Worm (Caenorhabditis elegans): ENCODE data around the gene T24C4.2.

The T24C4.2 gene

ce11 chrIII:880840-881239 lies 11.1 kb upstream of the T24C4.2 start:
- 0 out of 2 replicates have a peak, but pooled peaks have one; percentile 11 for TF ChIP-seq dmd-6 (GFP tag; IDR thresholded peaks at IDR 0.05)
- no peak for TF ChIP-seq daf-8 (GFP tag; IDR thresholded peaks at IDR 0.05)

DNA sequence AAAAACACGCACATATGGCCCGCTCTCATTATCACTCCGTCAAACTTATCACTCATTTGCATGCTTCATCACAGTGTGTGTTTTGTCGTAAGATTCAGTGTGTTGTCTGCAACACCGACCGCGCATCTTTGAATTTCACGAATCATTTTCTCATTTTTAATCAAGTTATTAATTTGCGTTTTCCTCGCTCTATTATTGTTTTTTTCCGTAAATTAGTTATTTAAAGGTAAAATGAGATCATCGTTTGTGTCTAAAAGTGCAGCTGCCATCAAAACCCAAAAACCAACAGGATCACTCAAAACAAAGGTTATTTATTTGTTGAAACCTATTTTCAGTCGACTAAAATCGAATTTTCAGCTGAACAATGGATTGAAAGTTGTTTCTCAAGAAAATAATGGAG lies 9.9 kb upstream of the T24C4.2 start, which contains the start of the genes T24C4.5 and ucr-2.3:
Gene T24C4.5, minus strand, starts transcription at position 101 of the 400 bp plus-strand sequence.
Gene ucr-2.3, plus strand, starts transcription at position 227 of the 400 bp plus-strand sequence.
- TF ChIP-seq vab-7 (GFP tag; IDR thresholded peaks at IDR 0.05) (no peak), rbr-2 (tag; optimal IDR thresholded peaks at IDR 0.05) (no peak), snpc-4 (tag; optimal IDR thresholded peaks at IDR 0.05) (no peak), mes-2 (tag; optimal IDR thresholded peaks at IDR 0.05; ENCODE audit: poor library complexity, severe bottlenecking) (no peak)

ce11 chrIII:873432-873831 lies 3.7 kb upstream of the T24C4.2 start, which contains the start of gene clc-19:
Gene clc-19 (minus strand): TSS chrIII:873566.
- peak; percentile 54 for TF ChIP-seq nhr-6 (tag; optimal IDR thresholded peaks at IDR 0.05)
- TF ChIP-seq pqm-1 (tag; optimal IDR thresholded peaks at IDR 0.05) = peak; percentile 49
- no peak for TF ChIP-seq dpl-1 (GFP tag; optimal IDR thresholded peaks at IDR 0.05)
- no peak for TF ChIP-seq daf-16 (GFP tag; optimal IDR thresholded peaks at IDR 0.05)
- peak; percentile 19 for TF ChIP-seq daf-16 (tag; optimal IDR thresholded peaks at IDR 0.05)
- no peak for TF ChIP-seq egl-27 (tag; optimal IDR thresholded peaks at IDR 0.05)
- peak; percentile 31 for TF ChIP-seq dve-1 (tag; optimal IDR thresholded peaks at IDR 0.05; ENCODE audit: insufficient read depth)
- no peak for TF ChIP-seq rbr-2 (tag; optimal IDR thresholded peaks at IDR 0.05)
- TF ChIP-seq fos-1 (tag; optimal IDR thresholded peaks at IDR 0.05) = no peak
- TF ChIP-seq T26A8.4 (GFP tag; IDR thresholded peaks at IDR 0.05) = no peak
- peak; percentile 35; the same call in 1 of the 2 replicates for TF ChIP-seq dmd-6 (GFP tag; IDR thresholded peaks at IDR 0.05)

- TF ChIP-seq unc-62 (GFP tag; optimal IDR thresholded peaks at IDR 0.05 in 1 of 2) (no peak), unc-62 (tag; optimal IDR thresholded peaks at IDR 0.05) (no peak), daf-12 (tag; optimal IDR thresholded peaks at IDR 0.05) (no peak), pqm-1 (tag; optimal IDR thresholded peaks at IDR 0.05) (no peak), aha-1 (tag) (peak; percentile 11), Y75B8A.6 (GFP tag; IDR thresholded peaks at IDR 0.05) (no peak)
Observed at ce11 chrIII:872373-872772, 2.6 kb upstream of the T24C4.2 start, which contains the start of the genes T24C4.3 and clc-20. Gene T24C4.3 (minus strand): TSS chrIII:872473. Gene clc-20 (plus strand): TSS chrIII:872583.

DNA sequence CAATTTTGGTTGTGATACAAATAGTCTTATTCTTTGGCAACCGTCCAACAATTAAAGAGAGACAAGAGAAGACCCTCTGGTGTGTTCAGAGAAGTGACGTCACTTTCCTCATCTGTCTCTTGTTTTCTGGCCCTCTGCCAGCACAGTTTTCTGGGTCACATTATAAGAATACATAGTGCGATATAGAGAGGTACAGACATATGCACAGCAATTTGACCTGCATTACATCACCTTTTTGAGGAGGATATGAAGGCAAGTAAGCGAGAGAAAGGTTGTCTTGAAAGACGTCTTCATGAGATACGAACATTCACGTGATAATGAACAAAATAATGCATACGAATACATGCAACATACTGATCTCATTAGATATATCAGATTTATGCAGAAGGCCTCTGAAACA lies 786 bp upstream of the T24C4.2 start:
- no peak for TF ChIP-seq nhr-6 (tag; optimal IDR thresholded peaks at IDR 0.05)
- no peak for TF ChIP-seq F37D6.2 (tag; optimal IDR thresholded peaks at IDR 0.05)
- TF ChIP-seq zfp-2 (tag; optimal IDR thresholded peaks at IDR 0.05) = no peak
- TF ChIP-seq duxl-1 (tag; optimal IDR thresholded peaks at IDR 0.05; ENCODE audit: poor library complexity) = no peak
- no peak for TF ChIP-seq mdl-1 (tag; optimal IDR thresholded peaks at IDR 0.05)
- TF ChIP-seq tag-97 (GFP tag; IDR thresholded peaks at IDR 0.05) = no peak
- no peak for TF ChIP-seq mep-1 (tag; optimal IDR thresholded peaks at IDR 0.05)
- no peak for TF ChIP-seq ceh-28 (tag; optimal IDR thresholded peaks at IDR 0.05)
- TF ChIP-seq unc-130 (GFP tag; optimal IDR thresholded peaks at IDR 0.05) = no peak
- TF ChIP-seq lin-29 (GFP tag; IDR thresholded peaks at IDR 0.05) = no peak
- TF ChIP-seq nhr-11 (tag; optimal IDR thresholded peaks at IDR 0.05) = no peak
- TF ChIP-seq nhr-28 (tag; optimal IDR thresholded peaks at IDR 0.05) = no peak
- TF ChIP-seq dmd-6 (GFP tag; IDR thresholded peaks at IDR 0.05) = no peak

DNA sequence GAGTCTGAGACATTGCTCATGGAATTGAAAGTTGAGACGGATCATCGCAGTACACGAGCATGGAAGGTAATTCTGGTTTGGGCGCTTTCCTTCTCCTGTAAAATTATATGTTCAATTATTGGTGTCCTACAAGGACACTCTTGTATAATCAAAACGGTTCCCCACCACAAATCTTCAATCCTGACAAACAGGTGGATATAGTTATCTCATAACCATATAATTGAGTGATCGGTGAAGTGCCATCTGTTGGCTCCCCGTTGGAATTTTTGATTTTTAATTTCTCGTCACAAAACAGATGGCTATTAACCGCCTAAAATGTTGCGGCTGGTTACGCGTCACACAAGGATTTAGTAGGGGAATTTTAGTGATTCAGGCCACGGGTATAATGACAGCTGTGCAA lies 903 bp downstream of the T24C4.2 start:
- TF ChIP-seq aha-1 (tag) (peak; percentile 84), rbr-2 (tag; optimal IDR thresholded peaks at IDR 0.05) (no peak)
